Worm (Caenorhabditis elegans) whole organism, L3 larva: ENCODE data around the gene T04C10.3.

Experiments
- ZK546.5 ChIP-seq: sonication (generic microtip); optimal IDR thresholded peaks from 2 replicates; lab custom pipeline; 2017; ENCODE audit warnings: missing biosample characterization, missing genetic modification characterization
- ama-1 ChIP-seq: fragments of 150-350 bp; optimal IDR thresholded peaks from 2 replicates; lab custom pipeline; 2018
- ceh-16 ChIP-seq: sonication (generic microtip); optimal IDR thresholded peaks from 2 replicates; lab custom pipeline; 2017; ENCODE audit warnings: missing biosample characterization, missing genetic modification characterization
- ceh-28 ChIP-seq: fragments of 150-350 bp; optimal IDR thresholded peaks from 2 replicates; lab custom pipeline; 2014; ENCODE audit warnings: missing biosample characterization, missing genetic modification reagents, missing genetic modification characterization
- ceh-82 ChIP-seq: fragments of 150-350 bp; optimal IDR thresholded peaks from 2 replicates; lab custom pipeline; 2014; ENCODE audit warnings: missing biosample characterization, missing genetic modification characterization
- ceh-9 ChIP-seq: sonication (generic microtip); optimal IDR thresholded peaks from 2 replicates; lab custom pipeline; 2018; ENCODE audit warnings: missing biosample characterization, missing genetic modification characterization
- daf-12 ChIP-seq: fragments of 150-350 bp; optimal IDR thresholded peaks from 2 replicates; lab custom pipeline; 2014; ENCODE audit warnings: missing biosample characterization, missing genetic modification reagents, missing genetic modification characterization
- egl-27 ChIP-seq: sonication (generic microtip); optimal IDR thresholded peaks from 4 replicates; lab custom pipeline; 2017; ENCODE audit warnings: missing biosample characterization, missing genetic modification reagents, missing genetic modification characterization
- egl-5 ChIP-seq: fragments of 150-350 bp; optimal IDR thresholded peaks from 2 replicates; lab custom pipeline; 2017; ENCODE audit warnings: missing biosample characterization, missing genetic modification reagents, missing genetic modification characterization, inconsistent platforms
- elt-2 ChIP-seq: sonication (generic microtip); optimal IDR thresholded peaks from 2 replicates; lab custom pipeline; 2016; ENCODE audit warnings: missing genetic modification reagents, mild to moderate bottlenecking, missing genetic modification characterization, missing compliant biosample characterization
- elt-3 ChIP-seq, 3 experiments: fragments of 150-350 bp in 1 of 3; sonication (generic microtip) in 2 of 3; optimal IDR thresholded peaks; 2 replicates in 2 of 3; 4 replicates in 1 of 3; lab custom pipeline; 2014 to 2017; ENCODE audit warnings: missing biosample characterization in 3 of 3, missing genetic modification characterization in 3 of 3
- fkh-10 ChIP-seq: sonication (generic microtip); optimal IDR thresholded peaks from 2 replicates; lab custom pipeline; 2017; ENCODE audit warnings: missing biosample characterization, missing genetic modification reagents, missing genetic modification characterization
- fkh-2 ChIP-seq: fragments of 150-350 bp; optimal IDR thresholded peaks from 2 replicates; lab custom pipeline; 2014; ENCODE audit warnings: missing biosample characterization, missing genetic modification reagents, missing genetic modification characterization
- fos-1 ChIP-seq: fragments of 150-350 bp; optimal IDR thresholded peaks from 2 replicates; lab custom pipeline; 2014; ENCODE audit warnings: missing biosample characterization, missing genetic modification characterization
- hmg-11 ChIP-seq: sonication (generic microtip); optimal IDR thresholded peaks from 2 replicates; lab custom pipeline; 2016; ENCODE audit warnings: missing genetic modification characterization, missing compliant biosample characterization
- jun-1 ChIP-seq: fragments of 150-350 bp; optimal IDR thresholded peaks from 2 replicates; lab custom pipeline; 2014; ENCODE audit warnings: missing biosample characterization, missing genetic modification reagents, missing genetic modification characterization
- lin-15B ChIP-seq: fragments of 150-350 bp; optimal IDR thresholded peaks from 2 replicates; lab custom pipeline; 2014; ENCODE audit warnings: missing biosample characterization, missing genetic modification characterization
- lin-39 ChIP-seq: fragments of 150-350 bp; optimal IDR thresholded peaks from 2 replicates; lab custom pipeline; 2018; ENCODE audit warnings: missing biosample characterization, missing genetic modification reagents, missing genetic modification characterization
- lsy-12 ChIP-seq: sonication (generic microtip); optimal IDR thresholded peaks from 2 replicates; lab custom pipeline; 2016; ENCODE audit warnings: mild to moderate bottlenecking, missing genetic modification characterization, missing compliant biosample characterization
- mml-1 ChIP-seq: fragments of 150-350 bp; sonication (generic microtip); optimal IDR thresholded peaks from 3 replicates; lab custom pipeline; 2014; ENCODE audit warnings: missing biosample characterization, missing genetic modification characterization
- nhr-12 ChIP-seq: fragments of 150-350 bp; optimal IDR thresholded peaks from 2 replicates; lab custom pipeline; 2014; ENCODE audit warnings: missing biosample characterization, missing genetic modification characterization
- nhr-25 ChIP-seq: sonication (generic microtip); optimal IDR thresholded peaks from 2 replicates; lab custom pipeline; 2017; ENCODE audit warnings: missing biosample characterization, missing genetic modification characterization
- nhr-28 ChIP-seq: fragments of 150-350 bp; optimal IDR thresholded peaks from 2 replicates; lab custom pipeline; 2014; ENCODE audit warnings: missing biosample characterization, missing genetic modification characterization
- nhr-43 ChIP-seq: sonication (generic microtip); optimal IDR thresholded peaks from 2 replicates; lab custom pipeline; 2016; ENCODE audit warnings: mild to moderate bottlenecking, missing genetic modification characterization, missing compliant biosample characterization; ENCODE audit not compliant: poor library complexity, severe bottlenecking
- nhr-67 ChIP-seq: fragments of 150-350 bp; optimal IDR thresholded peaks from 2 replicates; lab custom pipeline; 2014; ENCODE audit warnings: missing biosample characterization, missing genetic modification characterization
- nhr-76 ChIP-seq: fragments of 150-350 bp; sonication (generic microtip); optimal IDR thresholded peaks from 5 replicates; lab custom pipeline; 2014; ENCODE audit warnings: missing biosample characterization, missing genetic modification characterization
- nhr-77 ChIP-seq: fragments of 150-350 bp; optimal IDR thresholded peaks from 2 replicates; lab custom pipeline; 2014; ENCODE audit warnings: missing biosample characterization, missing genetic modification characterization
- pha-4 ChIP-seq: fragments of 150-350 bp; optimal IDR thresholded peaks from 2 replicates; lab custom pipeline; 2014; ENCODE audit warnings: missing biosample characterization, missing genetic modification reagents, missing genetic modification characterization
- pqm-1 ChIP-seq: fragments of 150-350 bp; optimal IDR thresholded peaks from 2 replicates; lab custom pipeline; 2017; ENCODE audit warnings: missing biosample characterization, missing genetic modification characterization, inconsistent platforms
- sea-2 ChIP-seq: fragments of 150-350 bp; sonication (generic microtip); optimal IDR thresholded peaks from 4 replicates; lab custom pipeline; 2014; ENCODE audit warnings: missing biosample characterization, missing genetic modification reagents, missing genetic modification characterization
- skn-1 ChIP-seq: fragments of 150-350 bp; optimal IDR thresholded peaks from 2 replicates; lab custom pipeline; 2014; ENCODE audit warnings: missing biosample characterization, missing genetic modification characterization
- snpc-4 ChIP-seq: fragments of 150-350 bp; optimal IDR thresholded peaks from 2 replicates; lab custom pipeline; 2014; ENCODE audit warnings: missing biosample characterization, missing genetic modification characterization
- tbx-2 ChIP-seq: sonication (generic microtip); optimal IDR thresholded peaks from 2 replicates; lab custom pipeline; 2016; ENCODE audit warnings: mild to moderate bottlenecking, missing genetic modification characterization, missing compliant biosample characterization
- unc-39 ChIP-seq: sonication (generic microtip); optimal IDR thresholded peaks from 4 replicates; lab custom pipeline; 2017; ENCODE audit warnings: missing biosample characterization, missing genetic modification characterization
- zag-1 ChIP-seq: fragments of 150-350 bp; optimal IDR thresholded peaks from 2 replicates; lab custom pipeline; 2014; ENCODE audit warnings: missing biosample characterization, missing genetic modification characterization
- ztf-4 ChIP-seq: fragments of 150-350 bp; optimal IDR thresholded peaks from 2 replicates; lab custom pipeline; 2014; ENCODE audit warnings: missing biosample characterization, missing genetic modification characterization

T04C10.3 gene

DNA sequence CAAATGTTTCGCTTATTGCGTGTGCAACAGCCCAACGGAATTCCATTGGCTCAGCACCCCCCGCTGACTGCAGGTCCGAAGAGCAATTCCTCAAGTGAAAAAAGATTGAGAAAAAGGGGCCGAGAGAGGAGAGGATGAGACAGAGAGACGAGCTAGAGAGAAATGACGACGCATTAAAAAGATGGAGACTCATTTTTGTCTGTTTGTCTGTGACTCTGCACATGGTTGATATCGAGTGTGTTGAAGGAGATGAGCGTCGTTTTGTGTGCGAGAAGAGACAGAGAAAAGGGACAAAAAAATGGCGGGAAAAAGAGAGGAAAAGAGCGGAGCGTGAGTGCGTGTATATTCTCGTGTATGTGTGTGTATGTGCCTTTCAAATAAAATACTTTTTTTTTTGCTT is 28.9 kb downstream of the T04C10.3 start (continued):
- TF ChIP-seq mml-1 (tag; lab: Kevin White, UChicago) (no peak), fkh-2 (tag; lab: Kevin White, UChicago) (no peak), egl-5 (tag; lab: Kevin White, UChicago) (peak; percentile 95), tbx-2 (tag; lab: Kevin White, UChicago) (peak; percentile 74), sea-2 (peak; percentile 69), pqm-1 (tag; lab: Kevin White, UChicago) (peak; percentile 83), hmg-11 (tag; lab: Kevin White, UChicago) (peak; percentile 94), ztf-4 (no peak), nhr-67 (tag; lab: Kevin White, UChicago) (no peak), unc-39 (tag; lab: Kevin White, UChicago) (peak; percentile 10), elt-2 (peak; percentile 71), nhr-76 (no peak), ZK546.5 (tag; lab: Kevin White, UChicago) (no peak), nhr-77 (tag; lab: Kevin White, UChicago) (no peak)

DNA sequence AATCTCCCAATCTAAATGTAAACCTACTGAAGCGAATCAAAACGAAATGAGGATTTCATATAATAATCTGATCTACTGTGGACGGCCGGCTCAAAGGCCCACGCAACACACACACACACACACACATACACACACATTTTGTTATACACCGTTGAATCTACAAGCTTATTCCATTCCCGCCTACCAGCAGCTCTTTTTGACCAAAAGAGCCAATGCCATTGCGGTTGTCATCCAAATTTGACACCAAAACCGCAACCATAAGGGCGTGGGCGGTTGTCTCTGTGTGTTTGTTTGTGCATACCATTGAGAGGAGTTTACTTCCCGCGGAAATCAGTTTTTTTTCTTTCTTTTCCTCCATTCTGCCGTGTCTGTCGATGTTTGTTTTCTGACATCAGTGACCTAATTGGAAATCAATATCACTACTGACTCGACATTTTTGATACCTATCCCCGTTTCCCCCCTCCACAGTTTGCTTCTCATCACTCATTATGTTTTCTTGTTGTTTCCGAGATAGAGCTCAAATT is 30.7 kb downstream of the T04C10.3 start:
- TF ChIP-seq fos-1 (tag; lab: Kevin White, UChicago) (no peak), pha-4 (tag; lab: Kevin White, UChicago) (peak; percentile 66)

DNA sequence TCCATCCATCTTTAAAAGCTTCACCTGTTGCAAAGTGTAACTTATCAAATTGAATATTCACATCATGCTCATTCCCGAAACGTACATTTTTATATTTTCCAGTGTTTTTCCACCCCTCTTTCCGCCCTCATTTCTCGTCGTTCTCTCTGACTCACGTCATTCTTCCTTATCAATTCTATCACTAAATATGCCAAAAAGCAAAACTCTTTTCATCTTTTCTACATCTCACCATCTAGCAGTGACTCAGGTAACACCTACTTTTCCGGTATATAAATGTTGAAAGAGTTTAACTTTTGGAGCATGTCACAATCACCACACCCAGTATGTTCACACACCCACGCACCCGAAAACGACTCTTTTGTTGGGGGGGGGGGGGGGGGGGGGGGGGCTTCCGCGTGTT is 32.3 kb downstream of the T04C10.3 start:
- TF ChIP-seq ceh-28 (tag; lab: Kevin White, UChicago): no peak
- no peak for TF ChIP-seq lin-15B (tag; lab: Kevin White, UChicago)
- no peak for TF ChIP-seq nhr-28 (tag; lab: Kevin White, UChicago)
- no peak for TF ChIP-seq snpc-4
- no peak for TF ChIP-seq mml-1 (tag; lab: Kevin White, UChicago)
- TF ChIP-seq lin-39 (tag; lab: Kevin White, UChicago): no peak
- TF ChIP-seq skn-1 (tag; lab: Kevin White, UChicago): no peak
- TF ChIP-seq elt-3 (tag; optimal IDR thresholded peaks at IDR 0.05; lab: Kevin White, UChicago): no peak
- peak; percentile 63 for TF ChIP-seq elt-2
- TF ChIP-seq ceh-9 (tag; lab: Kevin White, UChicago): no peak
- no peak for TF ChIP-seq ceh-16 (tag; lab: Kevin White, UChicago)
- TF ChIP-seq pqm-1 (tag; lab: Kevin White, UChicago): peak; percentile 86
- no peak for TF ChIP-seq nhr-12 (tag; lab: Kevin White, UChicago)
- no peak for TF ChIP-seq ZK546.5 (tag; lab: Kevin White, UChicago)
- no peak for TF ChIP-seq fkh-10 (GFP tag; lab: Kevin White, UChicago)
- TF ChIP-seq ama-1 (lab: Kevin White, UChicago): no peak
- TF ChIP-seq, all 47 proteins: peak for 2

DNA sequence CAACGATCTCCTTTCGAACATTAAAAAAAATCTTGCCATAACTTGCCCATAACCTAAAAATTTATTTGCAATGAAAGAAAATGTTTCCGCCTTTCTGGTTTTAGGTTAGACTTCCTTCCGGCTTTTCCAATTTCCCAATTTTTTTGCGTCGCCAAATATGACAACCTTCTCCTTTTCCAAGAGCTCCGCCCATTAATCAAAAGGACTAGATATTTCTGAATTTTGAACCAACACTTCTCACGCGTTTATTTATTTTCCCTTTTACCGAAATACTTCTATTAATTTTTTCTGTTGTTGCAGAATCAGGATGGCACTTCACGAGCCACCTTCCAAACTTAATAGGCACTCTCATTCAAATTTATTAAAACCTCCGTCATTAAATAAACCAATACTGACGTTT is 33.5 kb downstream of the T04C10.3 start, which contains the start of gene egrh-1:
egrh-1 (plus strand) TSS at position 301 of the 400 bp plus-strand sequence.
- no peak for TF ChIP-seq mml-1 (tag; lab: Kevin White, UChicago)
- no peak for TF ChIP-seq ceh-82 (tag; lab: Kevin White, UChicago)
- TF ChIP-seq egl-27: no peak
- TF ChIP-seq jun-1 (tag; lab: Kevin White, UChicago): no peak
- no peak for TF ChIP-seq ceh-16 (tag; lab: Kevin White, UChicago)
- TF ChIP-seq fos-1 (tag; lab: Kevin White, UChicago): no peak
- TF ChIP-seq skn-1 (tag; lab: Kevin White, UChicago): no peak
- TF ChIP-seq zag-1: no peak
- TF ChIP-seq nhr-25 (tag; lab: Kevin White, UChicago): no peak
- TF ChIP-seq daf-12: no peak
- no peak for TF ChIP-seq unc-39 (tag; lab: Kevin White, UChicago)
- no peak for TF ChIP-seq tbx-2 (tag; lab: Kevin White, UChicago)
- TF ChIP-seq elt-2: no peak
- TF ChIP-seq pha-4 (tag; lab: Kevin White, UChicago): no peak
- TF ChIP-seq nhr-67 (tag; lab: Kevin White, UChicago): no peak
- TF ChIP-seq nhr-43: no peak
- no peak for TF ChIP-seq ceh-28 (tag; lab: Kevin White, UChicago)
- no peak for TF ChIP-seq fkh-10 (GFP tag; lab: Kevin White, UChicago)
- no peak for TF ChIP-seq lsy-12 (tag; lab: Kevin White, UChicago)
